Fruit fly (Drosophila melanogaster) whole organism, embryonic: ENCODE results near the gene hang.

Experiments
- Atf3 ChIP-seq: fragments of 200-800 bp; sonication (Bioruptor generic); optimal IDR thresholded peaks from 3 replicates; lab custom pipeline; 2016; ENCODE audit warnings: missing biosample characterization, missing genetic modification characterization
- CG10267 ChIP-seq: fragments of 200-800 bp; sonication (Bioruptor generic); optimal IDR thresholded peaks from 2 replicates; lab custom pipeline; 2018; ENCODE audit warnings: missing biosample characterization, mild to moderate bottlenecking, missing genetic modification characterization, moderate library complexity
- CG10321 ChIP-seq: fragments of 200-800 bp; sonication (Bioruptor generic); IDR thresholded peaks from 2 replicates; pipeline ENCODE4 v1.3.6; 2022; ENCODE audit warnings: missing biosample characterization, missing genetic modification characterization
- CG10431 ChIP-seq: fragments of 200-800 bp; sonication (Bioruptor generic); optimal IDR thresholded peaks from 3 replicates; lab custom pipeline; 2018; ENCODE audit warnings: missing biosample characterization, mild to moderate bottlenecking, missing genetic modification characterization
- CG10462 ChIP-seq: fragments of 200-800 bp; sonication (Bioruptor generic); optimal IDR thresholded peaks from 2 replicates; lab custom pipeline; 2016; ENCODE audit warnings: missing biosample characterization, missing genetic modification characterization
- CG12299 ChIP-seq: fragments of 200-800 bp; sonication (Bioruptor generic); optimal IDR thresholded peaks from 2 replicates; lab custom pipeline; 2018; ENCODE audit warnings: missing biosample characterization, mild to moderate bottlenecking, missing genetic modification characterization
- CG12391 ChIP-seq: fragments of 200-800 bp; sonication (Bioruptor generic); optimal IDR thresholded peaks from 3 replicates; lab custom pipeline; 2018; ENCODE audit warnings: missing biosample characterization, mild to moderate bottlenecking, missing genetic modification characterization, moderate library complexity
- CG15011 ChIP-seq: fragments of 200-800 bp; sonication (Bioruptor generic); optimal IDR thresholded peaks from 3 replicates; lab custom pipeline; 2018; ENCODE audit warnings: missing biosample characterization, mild to moderate bottlenecking, missing genetic modification characterization
- CG1602 ChIP-seq: fragments of 200-800 bp; sonication (Bioruptor generic); optimal IDR thresholded peaks from 3 replicates; lab custom pipeline; 2016; ENCODE audit warnings: missing biosample characterization, missing genetic modification characterization
- CG18476 ChIP-seq: fragments of 200-800 bp; sonication (Bioruptor generic); optimal IDR thresholded peaks from 2 replicates; lab custom pipeline; 2016; ENCODE audit warnings: missing biosample characterization, mild to moderate bottlenecking, missing genetic modification characterization
- CG2116 ChIP-seq: fragments of 200-800 bp; sonication (Bioruptor generic); optimal IDR thresholded peaks from 3 replicates; lab custom pipeline; 2018; ENCODE audit warnings: missing biosample characterization, mild to moderate bottlenecking, missing genetic modification characterization
- CG33557 ChIP-seq: fragments of 200-800 bp; sonication (Bioruptor generic); optimal IDR thresholded peaks from 2 replicates; lab custom pipeline; 2019; ENCODE audit warnings: missing biosample characterization, mild to moderate bottlenecking, missing genetic modification characterization, moderate library complexity
- CG3838 ChIP-seq: fragments of 200-800 bp; sonication (Bioruptor generic); optimal IDR thresholded peaks from 3 replicates; lab custom pipeline; 2016; ENCODE audit warnings: missing biosample characterization, missing genetic modification characterization
- CG4360 ChIP-seq: fragments of 200-800 bp; sonication (Bioruptor generic); IDR thresholded peaks from 2 replicates; pipeline ENCODE4 v1.3.6; 2022; ENCODE audit warnings: missing biosample characterization, missing genetic modification characterization
- CG43689 ChIP-seq: fragments of 200-800 bp; sonication (Bioruptor generic); IDR thresholded peaks from 2 replicates; pipeline ENCODE4 v1.3.6; 2022; ENCODE audit warnings: missing biosample characterization, missing genetic modification characterization
- CG9437 ChIP-seq: fragments of 200-800 bp; sonication (Bioruptor generic); optimal IDR thresholded peaks from 2 replicates; lab custom pipeline; 2018; ENCODE audit warnings: missing biosample characterization, mild to moderate bottlenecking, missing genetic modification characterization
- CG9609 ChIP-seq: fragments of 200-800 bp; sonication (Bioruptor generic); optimal IDR thresholded peaks from 3 replicates; lab custom pipeline; 2016; ENCODE audit warnings: missing biosample characterization, missing genetic modification characterization
- CG9817 ChIP-seq: fragments of 200-800 bp; sonication (Bioruptor generic); optimal IDR thresholded peaks from 2 replicates; lab custom pipeline; 2018; ENCODE audit warnings: missing biosample characterization, mild to moderate bottlenecking, missing genetic modification characterization, moderate library complexity
- Med ChIP-seq: fragments of 200-800 bp; sonication (Bioruptor generic); peaks from one replicate; lab custom pipeline; 2016; ENCODE audit warnings: missing biosample characterization, missing genetic modification characterization, mild to moderate bottlenecking, inconsistent platforms, moderate library complexity
- Mrtf ChIP-seq: fragments of 200-800 bp; sonication (Bioruptor generic); IDR thresholded peaks from 3 replicates; pipeline ENCODE4 v1.3.6; 2022; ENCODE audit warnings: missing biosample characterization, missing genetic modification characterization
- Ptx1 ChIP-seq: fragments of 200-800 bp; sonication (Bioruptor generic); IDR thresholded peaks from 2 replicates; pipeline ENCODE4 v1.3.6; 2022; ENCODE audit warnings: missing biosample characterization, missing genetic modification characterization
- Sin3A ChIP-seq: fragments of >200 bp; optimal IDR thresholded peaks from 2 replicates; lab custom pipeline; 2018
- Stat92E ChIP-seq, 3 experiments: fragments of >200 bp in 2 of 3; fragments of 200-800 bp in 1 of 3; sonication (Bioruptor generic) in 1 of 3; optimal IDR thresholded peaks; 2 replicates each; lab custom pipeline; 2017 to 2019; ENCODE audit warnings: missing biosample characterization in 3 of 3, missing genetic modification characterization in 3 of 3, mild to moderate bottlenecking in 1 of 3, moderate library complexity in 1 of 3
- Taf1 ChIP-seq: fragments of 200-800 bp; sonication (Bioruptor generic); IDR thresholded peaks from 2 replicates; pipeline ENCODE4 v1.3.6; 2022; ENCODE audit warnings: missing biosample characterization, missing genetic modification characterization
- al ChIP-seq: fragments of 200-800 bp; sonication (Bioruptor generic); IDR thresholded peaks from 2 replicates; pipeline ENCODE4 v1.3.6; 2022; ENCODE audit warnings: missing biosample characterization, missing genetic modification characterization
- bigmax ChIP-seq: fragments of 200-800 bp; sonication (Bioruptor generic); optimal IDR thresholded peaks from 2 replicates; lab custom pipeline; 2018; ENCODE audit warnings: missing biosample characterization, mild to moderate bottlenecking, missing genetic modification characterization
- bsh ChIP-seq, 2 experiments: fragments of 200-800 bp; sonication (Bioruptor generic); optimal IDR thresholded peaks; 2 replicates each; lab custom pipeline; 2017 to 2018; ENCODE audit warnings: mild to moderate bottlenecking in 2 of 2, missing biosample characterization in 2 of 2, missing genetic modification characterization in 2 of 2, moderate library complexity in 1 of 2
- btn ChIP-seq: fragments of 200-800 bp; sonication (Bioruptor generic); optimal IDR thresholded peaks from 2 replicates; lab custom pipeline; 2016; ENCODE audit warnings: missing biosample characterization, missing genetic modification characterization
- corto ChIP-seq: fragments of 200-800 bp; sonication (Bioruptor generic); optimal IDR thresholded peaks from 2 replicates; lab custom pipeline; 2016; ENCODE audit warnings: missing biosample characterization, mild to moderate bottlenecking, missing genetic modification characterization, moderate library complexity
- crc ChIP-seq: fragments of 200-800 bp; sonication (Bioruptor generic); optimal IDR thresholded peaks from 2 replicates; lab custom pipeline; 2016; ENCODE audit warnings: missing biosample characterization, missing genetic modification characterization
- da ChIP-seq: fragments of 200-800 bp; sonication (Bioruptor generic); optimal IDR thresholded peaks from 2 replicates; lab custom pipeline; 2016; ENCODE audit warnings: missing biosample characterization, missing genetic modification characterization
- danr ChIP-seq: fragments of 200-800 bp; sonication (Bioruptor generic); IDR thresholded peaks from 2 replicates; pipeline ENCODE4 v1.3.6; 2022; ENCODE audit warnings: missing biosample characterization, missing genetic modification characterization
- dati ChIP-seq: fragments of 200-800 bp; sonication (Bioruptor generic); IDR thresholded peaks from 2 replicates; pipeline ENCODE4 v1.3.6; 2022; ENCODE audit warnings: missing biosample characterization, missing genetic modification characterization
- dm ChIP-seq: fragments of 200-800 bp; sonication (Bioruptor generic); optimal IDR thresholded peaks from 3 replicates; lab custom pipeline; 2016; ENCODE audit warnings: missing biosample characterization, missing genetic modification characterization
- dmrt99B ChIP-seq: fragments of 200-800 bp; sonication (Bioruptor generic); optimal IDR thresholded peaks from 2 replicates; lab custom pipeline; 2018; ENCODE audit warnings: missing biosample characterization, mild to moderate bottlenecking, missing genetic modification characterization, moderate library complexity
- exex ChIP-seq: fragments of 200-800 bp; sonication (Bioruptor generic); optimal IDR thresholded peaks from 4 replicates; lab custom pipeline; 2018; ENCODE audit warnings: missing biosample characterization, mild to moderate bottlenecking, missing genetic modification characterization, moderate library complexity
- eyg ChIP-seq: fragments of 200-800 bp; sonication (Bioruptor generic); optimal IDR thresholded peaks from 3 replicates; lab custom pipeline; 2016; ENCODE audit warnings: missing biosample characterization, missing genetic modification characterization
- grau ChIP-seq: fragments of 200-800 bp; optimal IDR thresholded peaks from 3 replicates; lab custom pipeline; 2019; ENCODE audit warnings: missing biosample characterization, mild to moderate bottlenecking, missing genetic modification characterization, moderate library complexity
- jumu ChIP-seq: fragments of 200-800 bp; sonication (Bioruptor generic); optimal IDR thresholded peaks from 3 replicates; lab custom pipeline; 2016; ENCODE audit warnings: missing biosample characterization, missing genetic modification characterization
- nerfin-1 ChIP-seq: fragments of 200-800 bp; sonication (Bioruptor generic); optimal IDR thresholded peaks from 3 replicates; lab custom pipeline; 2019; ENCODE audit warnings: missing biosample characterization, mild to moderate bottlenecking, missing genetic modification characterization, moderate library complexity
- oc ChIP-seq: fragments of 200-800 bp; sonication (Bioruptor generic); optimal IDR thresholded peaks from 2 replicates; lab custom pipeline; 2018; ENCODE audit warnings: missing biosample characterization, mild to moderate bottlenecking, missing genetic modification characterization, moderate library complexity
- pum ChIP-seq: fragments of 200-800 bp; sonication (Bioruptor generic); optimal IDR thresholded peaks from 2 replicates; lab custom pipeline; 2016; ENCODE audit warnings: missing biosample characterization, missing genetic modification characterization
- sc ChIP-seq, 3 experiments: fragments of >200 bp in 2 of 3; fragments of 200-800 bp in 1 of 3; sonication (Bioruptor generic) in 1 of 3; optimal IDR thresholded peaks; 2 replicates in 2 of 3; 3 replicates in 1 of 3; lab custom pipeline; 2017; ENCODE audit warnings: mild to moderate bottlenecking in 1 of 3, missing biosample characterization in 1 of 3, missing genetic modification characterization in 1 of 3, missing genetic modification reagents in 1 of 3
- sens-2 ChIP-seq: fragments of 200-800 bp; sonication (Bioruptor generic); IDR thresholded peaks from 2 replicates; pipeline ENCODE4 v1.3.6; 2022; ENCODE audit warnings: missing biosample characterization, missing genetic modification characterization
- sr ChIP-seq: fragments of 200-800 bp; sonication (Bioruptor generic); IDR thresholded peaks from 3 replicates; pipeline ENCODE4 v1.3.6; 2022; ENCODE audit warnings: missing biosample characterization, missing genetic modification characterization
- stwl ChIP-seq: fragments of 200-800 bp; sonication (Bioruptor generic); optimal IDR thresholded peaks from 3 replicates; lab custom pipeline; 2018; ENCODE audit warnings: missing biosample characterization, mild to moderate bottlenecking, missing genetic modification characterization, moderate library complexity
- tll ChIP-seq, 2 experiments: fragments of 200-800 bp in 1 of 2; fragments of >200 bp in 1 of 2; sonication (Bioruptor generic) in 1 of 2; optimal IDR thresholded peaks; 2 replicates each; lab custom pipeline; 2017 to 2019; ENCODE audit warnings: missing biosample characterization in 2 of 2, missing genetic modification characterization in 2 of 2, mild to moderate bottlenecking in 1 of 2, moderate library complexity in 1 of 2
- zf30C ChIP-seq: fragments of 200-800 bp; sonication (Bioruptor generic); optimal IDR thresholded peaks from 3 replicates; lab custom pipeline; 2018; ENCODE audit warnings: missing biosample characterization, mild to moderate bottlenecking, missing genetic modification characterization

The hang gene

DNA sequence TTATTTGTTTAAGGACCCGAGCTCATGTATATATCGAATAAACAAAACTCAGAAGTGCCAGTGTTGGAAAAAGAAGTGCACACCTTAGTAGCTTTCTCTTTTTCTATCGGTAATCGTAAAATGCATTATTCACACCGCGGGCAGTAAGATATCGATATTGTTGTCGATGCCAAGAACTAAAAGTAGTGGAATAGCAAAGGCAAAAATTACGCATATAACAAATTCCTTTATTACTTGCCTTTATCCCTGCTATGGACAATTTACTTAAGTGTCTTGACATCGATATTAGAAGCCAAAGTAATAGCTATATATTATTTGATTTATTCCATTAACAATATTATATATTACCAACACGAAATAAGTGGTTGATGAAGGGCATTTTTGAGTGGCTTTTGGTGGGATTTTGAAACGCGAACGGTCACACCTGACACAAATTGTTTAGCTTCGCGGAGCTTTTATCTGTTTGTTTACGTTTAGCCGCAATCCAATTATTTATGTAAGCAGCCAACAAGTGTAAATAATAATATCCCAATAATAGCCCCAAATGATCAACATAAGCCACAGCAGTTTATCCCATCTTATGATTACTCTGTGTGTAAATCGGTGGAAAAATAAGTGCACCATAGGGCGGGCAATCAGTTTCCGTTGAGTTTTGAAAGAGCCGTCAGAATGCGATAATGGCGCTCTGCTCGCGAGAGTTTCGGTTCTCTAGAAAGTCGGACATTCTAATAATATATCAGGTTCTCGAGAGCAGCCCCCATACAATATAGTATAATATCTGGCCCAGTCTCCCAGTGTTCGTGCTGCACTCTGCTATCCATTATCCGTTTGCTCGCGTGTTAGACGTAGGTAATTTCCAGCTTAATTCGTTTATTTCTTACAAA, 37.5 kb upstream of the hang start, which contains the start of the genes CG9992 and CG4239 (continued):
- TF ChIP-seq exex (tag; lab: Kevin White, UChicago) = peak; percentile 1
- no peak for TF ChIP-seq oc (tag; lab: Kevin White, UChicago)
- TF ChIP-seq CG4360 = no peak
- TF ChIP-seq Atf3 = no peak
- TF ChIP-seq CG9817 (tag; lab: Kevin White, UChicago) = peak; percentile 79
- TF ChIP-seq zf30C (GFP tag; lab: Kevin White, UChicago) = no peak
- TF ChIP-seq CG33557 (GFP tag; lab: Kevin White, UChicago) = no peak
- peak; percentile 51 for TF ChIP-seq CG2116 (GFP tag; lab: Kevin White, UChicago)
- TF ChIP-seq CG9609 (GFP tag; lab: Kevin White, UChicago) = peak; percentile 48
- peak; percentile 63; the same call in 1 of the 2 replicates for TF ChIP-seq al (GFP tag; lab: Robert Waterston, UW)
- no peak for TF ChIP-seq dm (GFP tag; lab: Kevin White, UChicago)
- peak; percentile 29 for TF ChIP-seq nerfin-1 (tag; lab: Kevin White, UChicago)
- TF ChIP-seq CG15011 (GFP tag; lab: Kevin White, UChicago) = peak; percentile 2
- peak; percentile 64 for TF ChIP-seq Ptx1 (GFP tag; lab: Robert Waterston, UW)
- no peak for TF ChIP-seq corto (GFP tag; lab: Kevin White, UChicago)
- TF ChIP-seq Mrtf (GFP tag; lab: Robert Waterston, UW) = peak; percentile 39; the same call in 1 of the 3 replicates
- TF ChIP-seq CG10462 (GFP tag; lab: Kevin White, UChicago) = peak; percentile 26
- TF ChIP-seq stwl (tag; lab: Kevin White, UChicago) = peak; percentile 92
- TF ChIP-seq sr (GFP tag; lab: Robert Waterston, UW) = no peak
- TF ChIP-seq eyg (GFP tag; lab: Kevin White, UChicago) = no peak
- TF ChIP-seq CG12391 (tag; lab: Kevin White, UChicago) = peak; percentile 67
- peak; percentile 93 for TF ChIP-seq CG10431 (GFP tag; lab: Kevin White, UChicago)
- peak; percentile 53 for TF ChIP-seq dmrt99B (tag; lab: Kevin White, UChicago)
- TF ChIP-seq CG10267 (tag; lab: Kevin White, UChicago) = peak; percentile 93
- no peak for TF ChIP-seq Stat92E (GFP tag; optimal IDR thresholded peaks at IDR 0.05; lab: Kevin White, UChicago)
- peak; percentile 62 for TF ChIP-seq CG1602 (GFP tag; lab: Kevin White, UChicago)
- TF ChIP-seq dati (GFP tag; lab: Robert Waterston, UW) = no peak
- TF ChIP-seq grau (tag; lab: Kevin White, UChicago) = peak; percentile 77
- TF ChIP-seq crc (GFP tag; lab: Kevin White, UChicago) = no peak
- TF ChIP-seq da (GFP tag; lab: Kevin White, UChicago) = no peak
- TF ChIP-seq btn (GFP tag; lab: Kevin White, UChicago) = no peak
- TF ChIP-seq danr (GFP tag; lab: Robert Waterston, UW) = no peak
- no peak for TF ChIP-seq tll (GFP tag; optimal IDR thresholded peaks at IDR 0.05; lab: Kevin White, UChicago)
- peak; percentile 81 for TF ChIP-seq Sin3A (lab: Kevin White, UChicago)
- no peak for TF ChIP-seq bigmax
- TF ChIP-seq CG10321 = no peak
- no peak for TF ChIP-seq sc (optimal IDR thresholded peaks at IDR 0.05; lab: Kevin White, UChicago)
- no peak for TF ChIP-seq sc (GFP tag; optimal IDR thresholded peaks at IDR 0.05; lab: Kevin White, UChicago)
- TF ChIP-seq jumu (GFP tag; lab: Kevin White, UChicago) = peak; percentile 54
- no peak for TF ChIP-seq CG12299 (tag; lab: Kevin White, UChicago)
- TF ChIP-seq bsh (GFP tag; optimal IDR thresholded peaks at IDR 0.05; lab: Kevin White, UChicago) = peak in 1 of 2 experiments; percentile 39
- no peak for TF ChIP-seq CG43689
- TF ChIP-seq Taf1 (GFP tag; lab: Robert Waterston, UW) = peak; percentile 36; the same call in 1 of the 2 replicates
- peak; percentile 45 for TF ChIP-seq CG9437 (GFP tag; lab: Kevin White, UChicago)
- TF ChIP-seq CG3838 (GFP tag; lab: Kevin White, UChicago) = no peak
- TF ChIP-seq sens-2 (GFP tag; lab: Robert Waterston, UW) = no peak
- TF ChIP-seq CG18476 (GFP tag; lab: Kevin White, UChicago) = no peak
- peak; percentile 83 for TF ChIP-seq Med (GFP tag; lab: Kevin White, UChicago)
- TF ChIP-seq pum = peak; percentile 7
